Worm (Caenorhabditis elegans): Measurements from ENCODE around the gene srx-128.
A peak's percentile ranks its signal among the peaks of the same experiment; 100 is the strongest.

srx-128 gene

DNA sequence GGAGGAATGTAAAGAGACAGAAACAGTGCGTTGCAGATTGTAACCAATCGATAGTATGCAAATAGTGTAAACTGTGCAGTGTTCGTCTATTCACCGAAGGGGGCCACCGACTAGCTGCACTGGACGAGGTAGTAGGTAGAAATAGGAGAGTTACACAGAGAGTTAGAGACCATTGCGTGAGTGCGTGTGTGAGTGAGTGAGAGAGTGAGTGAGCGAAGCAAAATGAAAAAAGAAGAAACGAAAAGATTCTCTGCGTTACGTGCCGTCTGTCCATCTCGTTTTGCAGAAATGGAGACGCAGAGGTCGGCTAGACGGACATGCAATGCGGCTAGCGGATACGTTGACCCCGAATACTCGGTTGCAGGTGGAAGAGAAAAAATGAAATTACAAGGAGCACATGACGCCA is 28.8 kb upstream of the srx-128 start (continued):
- no peak for TF ChIP-seq lsy-27 (tag; optimal IDR thresholded peaks at IDR 0.05; ENCODE audit: borderline replicate concordance, insufficient read depth)
- TF ChIP-seq K12H6.12 (tag; optimal IDR thresholded peaks at IDR 0.05): peak; percentile 78
- TF ChIP-seq zim-3 (tag; optimal IDR thresholded peaks at IDR 0.05): no peak
- TF ChIP-seq let-526 (GFP tag; IDR thresholded peaks at IDR 0.05): no peak
- no peak for TF ChIP-seq Y95B8A.8 (GFP tag; IDR thresholded peaks at IDR 0.05)
- no peak for TF ChIP-seq mel-28 (tag; optimal IDR thresholded peaks at IDR 0.05; ENCODE audit: borderline replicate concordance)
- no peak for TF ChIP-seq lin-54 (GFP tag; optimal IDR thresholded peaks at IDR 0.05)
- TF ChIP-seq Y56A3A.18 (GFP tag; IDR thresholded peaks at IDR 0.05): 0 out of 2 replicates have a peak, but pooled peaks have one; percentile 44
- peak; percentile 74; the same call in 1 of the 2 replicates for TF ChIP-seq hmg-1.2 (GFP tag; IDR thresholded peaks at IDR 0.05)
- no peak for TF ChIP-seq F33H1.4 (GFP tag; IDR thresholded peaks at IDR 0.05)
- TF ChIP-seq sdz-38 (tag; optimal IDR thresholded peaks at IDR 0.05): no peak
- TF ChIP-seq Y79H2A.3 (GFP tag; conservative IDR thresholded peaks at IDR 0.05): no peak
- no peak; the same call in 1 of the 2 replicates for TF ChIP-seq dox-1 (GFP tag; IDR thresholded peaks at IDR 0.05)
- TF ChIP-seq die-1 (tag; optimal IDR thresholded peaks at IDR 0.05): no peak
- TF ChIP-seq unc-62 (GFP tag; optimal IDR thresholded peaks at IDR 0.05): no peak
- no peak for TF ChIP-seq F49E8.2 (tag; optimal IDR thresholded peaks at IDR 0.05; ENCODE audit: insufficient read depth)
- TF ChIP-seq hrde-1 (tag; optimal IDR thresholded peaks at IDR 0.05; ENCODE audit: borderline replicate concordance): no peak
- TF ChIP-seq nhr-90 (tag; optimal IDR thresholded peaks at IDR 0.05): no peak
- TF ChIP-seq lag-1 (GFP tag; IDR thresholded peaks at IDR 0.05): no peak
- TF ChIP-seq F23B12.7 (tag; optimal IDR thresholded peaks at IDR 0.05; ENCODE audit: insufficient read depth): no peak
- no peak for TF ChIP-seq K11D2.4 (GFP tag; IDR thresholded peaks at IDR 0.05)
- no peak for TF ChIP-seq ekl-4 (GFP tag; IDR thresholded peaks at IDR 0.05)
- no peak for TF ChIP-seq nfya-1 (tag; optimal IDR thresholded peaks at IDR 0.05; ENCODE audit: borderline replicate concordance, insufficient read depth)
- TF ChIP-seq egrh-3 (GFP tag; IDR thresholded peaks at IDR 0.05): no peak
- TF ChIP-seq lir-1 (GFP tag; conservative IDR thresholded peaks at IDR 0.05): 0 out of 2 replicates have a peak, but pooled peaks have one; percentile 49
- no peak for TF ChIP-seq F57A8.1 (GFP tag; optimal IDR thresholded peaks at IDR 0.05)
- TF ChIP-seq ztf-26 (tag; optimal IDR thresholded peaks at IDR 0.05): no peak
- no peak for TF ChIP-seq nfyb-1 (GFP tag; IDR thresholded peaks at IDR 0.05)
- no peak for TF ChIP-seq T26A5.8 (tag; optimal IDR thresholded peaks at IDR 0.05)
- no peak for TF ChIP-seq madf-6 (GFP tag; IDR thresholded peaks at IDR 0.05)
- TF ChIP-seq lsl-1 (GFP tag; optimal IDR thresholded peaks at IDR 0.05): no peak
- TF ChIP-seq rcor-1 (GFP tag; IDR thresholded peaks at IDR 0.05): peak; percentile 57; the same call in 1 of the 2 replicates
- TF ChIP-seq ztf-22 (GFP tag; optimal IDR thresholded peaks at IDR 0.05): no peak
- no peak for TF ChIP-seq attf-6 (GFP tag; IDR thresholded peaks at IDR 0.05)
- no peak for TF ChIP-seq hlh-12 (tag; optimal IDR thresholded peaks at IDR 0.05)
- no peak for TF ChIP-seq pha-4 (tag; optimal IDR thresholded peaks at IDR 0.05)
- no peak for TF ChIP-seq B0336.3 (GFP tag; IDR thresholded peaks at IDR 0.05)
- TF ChIP-seq F37B4.10 (GFP tag; IDR thresholded peaks at IDR 0.05): no peak
- TF ChIP-seq egl-18 (GFP tag; IDR thresholded peaks at IDR 0.05): no peak
- no peak for TF ChIP-seq ceh-100 (GFP tag; IDR thresholded peaks at IDR 0.05)
- no peak for TF ChIP-seq hlh-26 (GFP tag; conservative IDR thresholded peaks at IDR 0.05)
- no peak for TF ChIP-seq him-1 (tag; optimal IDR thresholded peaks at IDR 0.05)

Measured in whole organism, young adult.